Worm (Caenorhabditis elegans): ENCODE data around the gene C37C3.10.

ce11 chrV:7852078-7852477, 10.8 kb downstream of the C37C3.10 start:
- TF ChIP-seq him-1 (tag; optimal IDR thresholded peaks at IDR 0.05) = no peak
- no peak for TF ChIP-seq W03F9.2 (tag; optimal IDR thresholded peaks at IDR 0.05)
